Fruit fly (Drosophila melanogaster) S2 (cell line): Measurements from ENCODE around the gene mrva.
A peak's percentile ranks its signal among the peaks of the same experiment; 100 is the strongest.

Experiments used
- CG8478 ChIP-seq: fragments of >200 bp; optimal IDR thresholded peaks from 2 replicates; lab custom pipeline; 2018
- CTCF ChIP-seq, 2 experiments: fragments of >200 bp; optimal IDR thresholded peaks; 2 replicates each; lab custom pipeline; 2018

mrva gene

DNA sequence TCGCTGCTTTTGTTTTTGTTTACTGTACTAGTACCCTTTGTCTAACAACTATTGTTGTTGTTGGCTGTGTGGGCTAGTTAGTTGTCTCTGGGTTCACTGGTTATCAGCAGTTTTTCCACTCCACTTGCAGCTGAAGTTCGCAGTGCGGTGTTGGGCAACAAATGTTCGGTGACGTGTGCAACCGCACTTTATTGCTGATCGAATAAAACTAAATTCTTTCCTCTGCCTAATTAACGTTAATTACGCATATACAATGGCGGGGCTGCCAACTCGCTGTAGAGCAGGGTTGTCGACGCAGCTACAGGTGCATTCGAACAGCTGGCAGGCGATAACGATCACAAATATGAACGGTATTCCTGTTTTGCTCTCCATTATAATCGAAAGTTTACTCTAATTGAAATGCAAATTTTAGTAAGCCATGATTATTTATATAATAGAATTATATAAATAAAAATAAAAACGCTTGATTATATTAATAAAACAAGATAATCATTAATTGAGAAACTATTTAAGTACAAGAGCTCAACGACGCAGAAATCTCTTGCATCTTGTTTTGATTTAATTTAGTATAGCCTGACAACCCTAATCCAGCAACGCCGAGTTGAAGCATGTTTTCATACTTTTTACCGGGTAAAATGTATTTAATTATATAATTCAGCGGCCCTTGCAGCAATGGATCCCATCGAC, at the start of gene mrva, which contains the start of the genes CG42307 and mus312:
Gene mrva (minus strand): TSS at position 276 of the 687 bp plus-strand sequence.
Gene CG42307 (plus strand): TSS at position 566 of the 687 bp plus-strand sequence.
Gene mus312 (plus strand): TSS at position 566 of the 687 bp plus-strand sequence.
- TF ChIP-seq CTCF (optimal IDR thresholded peaks at IDR 0.05; lab: Kevin White, UChicago): no peak

DNA sequence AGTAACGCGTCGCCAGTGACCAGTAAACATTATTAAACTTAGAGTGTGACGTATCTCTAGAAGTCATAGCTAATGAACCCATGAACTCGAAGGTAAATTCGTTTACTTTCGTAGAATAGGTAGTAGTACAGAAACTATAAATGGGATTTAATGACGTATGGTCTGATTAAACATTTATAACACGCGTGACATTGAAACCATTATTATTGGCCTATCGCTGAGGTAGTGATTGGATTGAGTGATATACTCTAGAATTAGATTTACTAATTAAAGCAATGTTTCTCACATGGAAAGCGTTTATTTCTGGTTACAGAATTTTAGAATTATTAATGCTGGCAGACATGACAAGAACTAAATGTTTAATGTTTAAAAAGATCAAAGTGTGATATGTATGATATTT, 48.2 kb upstream of the mrva start:
- no peak for TF ChIP-seq CG8478 (lab: Kevin White, UChicago)
- TF ChIP-seq CTCF (optimal IDR thresholded peaks at IDR 0.05; lab: Kevin White, UChicago): no peak

DNA sequence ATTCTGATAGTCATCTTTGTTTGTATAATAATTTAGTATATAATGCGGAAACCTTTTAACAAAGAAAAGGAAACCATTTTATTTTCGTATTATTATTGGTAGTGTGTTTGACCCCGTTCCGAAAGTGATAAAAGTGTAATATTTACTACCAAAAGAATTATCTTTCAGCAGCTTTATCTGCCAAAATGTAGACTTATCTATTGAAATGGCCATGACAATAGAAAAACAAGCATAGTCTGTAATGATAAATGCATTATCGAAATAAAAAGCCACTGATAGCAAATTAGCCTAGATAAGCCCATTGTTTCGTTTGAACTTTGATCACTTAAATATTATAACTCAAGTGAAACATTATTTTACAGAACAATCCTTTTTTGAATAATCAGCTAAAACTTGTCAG, 47.5 kb upstream of the mrva start:
- no peak for TF ChIP-seq CG8478 (lab: Kevin White, UChicago)
- TF ChIP-seq CTCF (optimal IDR thresholded peaks at IDR 0.05; lab: Kevin White, UChicago): no peak

DNA sequence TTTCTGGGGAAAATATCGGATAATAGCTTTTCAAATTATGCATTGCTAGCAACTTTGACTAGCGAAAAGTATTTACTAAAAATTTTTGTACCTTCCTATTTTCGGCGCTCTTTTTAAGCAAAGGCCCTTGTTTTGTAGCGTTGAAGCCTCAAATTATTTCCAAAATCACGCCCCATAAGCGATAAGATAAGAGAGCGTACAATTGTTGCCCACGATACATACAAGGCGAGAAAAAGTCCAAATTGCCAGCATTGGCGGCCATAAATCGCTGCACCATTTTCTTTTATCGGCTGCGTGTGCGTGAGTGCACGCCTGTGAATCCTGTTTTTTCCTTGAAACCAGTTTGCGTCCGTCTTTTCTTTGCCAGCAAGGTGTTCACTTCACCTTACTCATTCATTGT, 42.6 kb upstream of the mrva start:
- TF ChIP-seq CG8478 (lab: Kevin White, UChicago): no peak
- peak in 1 of 2 experiments; percentile 13 for TF ChIP-seq CTCF (optimal IDR thresholded peaks at IDR 0.05; lab: Kevin White, UChicago)

DNA sequence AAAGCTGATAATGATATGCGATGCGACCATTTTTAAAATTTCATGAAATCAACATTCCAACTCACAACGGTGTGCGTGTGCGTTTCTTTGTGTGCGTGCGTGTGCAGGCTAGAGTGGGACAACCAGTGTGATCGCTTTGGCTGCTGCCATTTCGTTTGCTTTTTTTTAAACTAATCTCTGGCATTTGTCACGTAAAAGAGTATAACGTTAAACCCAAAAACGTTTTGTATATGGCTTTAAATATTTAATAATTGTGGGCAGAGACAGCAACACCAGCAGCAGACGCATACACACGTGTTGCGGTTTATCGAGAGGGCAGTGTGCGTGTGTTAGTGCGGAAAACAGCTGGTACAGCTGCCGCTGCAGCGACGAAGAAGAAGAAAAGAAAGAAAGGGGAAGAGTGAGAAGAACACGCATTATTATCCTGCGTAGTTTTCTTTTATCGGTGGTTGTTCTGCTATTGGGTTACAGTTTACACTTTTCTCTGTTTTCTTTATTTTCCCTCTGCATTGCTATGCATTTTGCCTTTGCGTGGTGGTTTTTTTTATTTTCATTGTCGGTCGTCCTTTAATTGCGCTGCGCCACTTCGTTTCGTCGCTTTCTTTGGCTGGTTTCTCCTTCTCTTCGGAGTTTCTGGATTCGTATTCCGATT, 41.7 kb upstream of the mrva start:
- TF ChIP-seq CTCF (optimal IDR thresholded peaks at IDR 0.05; lab: Kevin White, UChicago): no peak
- no peak for TF ChIP-seq CG8478 (lab: Kevin White, UChicago)

DNA sequence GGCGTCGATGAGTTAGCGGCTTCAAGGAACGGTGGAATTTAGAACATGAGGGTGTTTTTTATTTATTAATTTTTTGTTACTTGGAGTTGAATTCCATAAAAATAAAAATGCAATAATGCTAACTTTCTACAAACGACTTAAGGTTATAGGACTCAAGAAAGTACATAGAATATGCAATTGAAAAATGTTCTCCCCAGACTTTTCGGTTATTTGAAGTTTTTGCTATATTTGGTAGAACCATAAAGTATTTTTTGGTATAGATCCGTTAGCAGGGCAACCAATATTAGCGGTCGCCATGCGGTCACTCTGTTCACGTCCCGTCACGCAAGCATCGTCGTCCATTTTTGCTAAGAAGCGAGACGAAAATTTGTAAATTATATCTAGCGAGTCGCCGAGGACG, 40.9 kb upstream of the mrva start, which contains the start of gene akirin:
Gene akirin (plus strand): TSS at position 301 of the 400 bp plus-strand sequence.
- TF ChIP-seq CTCF (optimal IDR thresholded peaks at IDR 0.05; lab: Kevin White, UChicago): no peak

DNA sequence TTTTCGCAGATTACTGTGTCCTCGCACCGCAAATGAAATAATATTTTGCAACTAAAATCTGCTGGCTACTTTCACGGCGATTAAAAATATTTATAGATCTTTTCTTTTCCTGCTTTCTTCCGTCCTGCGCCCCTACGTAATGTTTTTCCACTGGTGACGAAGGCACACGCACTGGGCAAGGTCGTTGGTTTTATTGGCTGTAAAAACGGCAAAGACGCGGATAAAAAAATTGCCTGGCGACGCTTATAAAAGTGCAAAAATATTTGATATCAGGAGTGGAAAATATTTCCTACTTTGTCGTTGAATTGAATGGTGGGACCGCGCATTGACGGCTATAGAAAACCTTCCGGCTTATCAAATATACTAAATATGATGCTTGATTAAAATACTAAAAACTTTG, 40.3 kb upstream of the mrva start, which contains the start of gene Sh3beta:
Gene Sh3beta (minus strand): TSS at position 327 of the 400 bp plus-strand sequence.
- TF ChIP-seq CG8478 (lab: Kevin White, UChicago) (no peak), CTCF (optimal IDR thresholded peaks at IDR 0.05; lab: Kevin White, UChicago) (no peak)

DNA sequence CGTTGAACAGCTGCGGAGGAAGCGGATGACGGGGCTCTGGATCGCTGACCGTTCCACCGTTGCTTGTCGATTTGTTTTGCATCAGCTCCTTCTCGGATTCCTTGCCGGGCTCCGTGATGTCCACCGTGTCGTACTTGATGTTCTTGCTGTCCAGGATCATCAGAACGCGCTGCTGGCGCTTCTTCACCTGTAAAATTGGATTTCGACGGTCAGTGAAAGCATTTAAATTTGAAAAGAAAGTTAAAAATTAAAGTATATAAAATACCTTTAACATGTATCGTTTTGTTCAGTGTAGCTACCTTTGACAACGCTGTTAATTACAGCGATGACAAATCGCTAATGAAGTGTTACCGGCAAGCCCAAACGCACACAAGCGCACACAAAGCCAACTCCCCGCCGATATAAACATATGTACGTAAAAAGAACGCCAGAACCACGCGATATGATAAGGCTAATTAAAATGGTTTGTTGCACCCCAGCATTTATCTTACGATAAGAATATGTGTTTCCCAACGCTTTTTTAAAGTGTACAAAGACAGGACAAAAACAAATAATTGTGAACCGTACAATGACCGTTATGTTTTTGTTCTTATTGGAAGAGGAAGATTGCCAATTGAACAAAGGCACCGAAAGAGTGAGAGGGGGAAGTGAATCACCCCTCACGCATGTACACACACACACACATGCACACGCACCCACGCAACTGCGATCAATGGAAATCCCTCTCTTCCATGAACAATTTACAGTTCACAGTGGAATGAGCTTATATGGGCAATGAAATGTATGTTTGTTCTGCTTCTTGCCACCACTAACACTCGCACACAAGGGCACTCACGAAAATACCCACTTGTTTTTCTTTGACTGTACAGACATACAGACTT, 39.4 kb upstream of the mrva start:
- TF ChIP-seq CG8478 (lab: Kevin White, UChicago): no peak
- no peak for TF ChIP-seq CTCF (optimal IDR thresholded peaks at IDR 0.05; lab: Kevin White, UChicago)

DNA sequence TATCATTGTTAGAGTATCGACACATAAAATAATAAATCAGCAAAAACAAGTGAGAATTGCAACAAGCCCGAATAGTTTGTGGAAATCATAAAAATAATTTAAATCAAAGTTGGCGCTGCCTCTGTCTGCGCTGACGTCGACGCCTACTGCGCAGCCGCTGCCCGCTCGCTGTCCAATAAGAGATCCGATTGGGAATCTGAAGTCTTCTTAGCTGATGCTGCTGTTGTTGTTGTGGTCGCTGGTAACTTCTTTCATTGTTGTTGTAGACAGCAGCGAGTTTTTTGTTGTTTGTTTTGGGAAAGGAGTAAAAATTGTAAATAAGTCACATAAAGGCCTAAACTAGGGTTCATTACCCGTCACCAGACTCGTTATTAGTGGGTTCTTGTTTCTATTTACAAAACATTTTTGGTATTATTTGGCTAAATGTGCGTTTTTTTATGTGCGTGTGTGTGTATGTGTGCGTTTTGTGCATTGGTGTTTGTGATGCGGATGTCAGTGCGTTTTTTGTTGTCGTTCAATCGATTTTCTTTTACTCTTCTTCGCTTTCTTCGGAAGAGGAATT, 36.2 kb upstream of the mrva start:
- TF ChIP-seq CTCF (optimal IDR thresholded peaks at IDR 0.05; lab: Kevin White, UChicago): no peak
- TF ChIP-seq CG8478 (lab: Kevin White, UChicago): no peak

DNA sequence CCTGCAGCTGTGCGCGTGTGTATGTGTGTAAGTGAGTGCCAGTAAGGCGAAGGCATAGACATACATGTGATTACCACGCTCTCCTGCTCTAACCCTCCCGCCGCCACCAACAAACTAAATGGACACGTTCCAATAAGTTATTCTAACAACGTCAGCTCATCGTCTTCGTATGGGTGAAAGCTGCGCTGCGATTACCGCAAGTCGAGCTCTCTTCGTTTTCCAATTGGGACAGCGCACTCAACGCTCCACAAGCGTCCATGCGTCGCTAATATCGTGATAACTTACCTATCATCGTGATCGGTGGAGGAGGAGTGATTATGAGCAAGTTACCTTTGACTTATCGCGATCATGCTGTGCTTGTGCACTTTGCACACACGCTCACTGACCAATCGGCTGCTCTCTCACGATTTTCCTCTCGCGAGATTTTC, 32.5 kb upstream of the mrva start:
- TF ChIP-seq CG8478 (lab: Kevin White, UChicago) (no peak), CTCF (optimal IDR thresholded peaks at IDR 0.05; lab: Kevin White, UChicago) (no peak)

DNA sequence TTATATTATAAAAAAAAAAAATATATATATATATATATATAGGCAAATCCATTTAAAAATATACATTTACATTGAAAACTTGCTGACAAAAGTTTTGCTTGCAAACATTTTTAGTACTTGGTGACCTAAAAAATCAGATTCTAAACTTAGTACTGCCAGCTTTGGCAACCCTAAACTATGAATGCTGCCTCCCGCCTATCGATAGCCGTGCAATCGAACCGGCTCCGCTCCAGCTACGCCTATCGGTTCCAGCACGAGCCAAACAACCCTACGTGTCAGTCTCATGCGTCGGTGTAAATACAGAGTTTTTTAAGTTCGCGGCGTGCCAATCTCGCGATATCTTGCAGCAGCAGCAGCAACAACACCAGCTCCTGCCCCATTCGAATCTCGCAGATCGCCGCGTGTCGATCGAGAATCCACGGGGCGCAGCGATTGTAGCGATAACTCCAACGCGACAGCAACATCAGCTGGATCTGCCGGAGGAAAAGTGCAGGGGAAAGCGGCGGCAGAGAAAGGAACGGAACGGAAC, 31.7 kb upstream of the mrva start, which contains the start of gene Sec63:
Gene Sec63 (plus strand): TSS at position 238 of the 529 bp plus-strand sequence.
- TF ChIP-seq CG8478 (lab: Kevin White, UChicago): no peak
- TF ChIP-seq CTCF (optimal IDR thresholded peaks at IDR 0.05; lab: Kevin White, UChicago): peak; percentile 16 to 40

DNA sequence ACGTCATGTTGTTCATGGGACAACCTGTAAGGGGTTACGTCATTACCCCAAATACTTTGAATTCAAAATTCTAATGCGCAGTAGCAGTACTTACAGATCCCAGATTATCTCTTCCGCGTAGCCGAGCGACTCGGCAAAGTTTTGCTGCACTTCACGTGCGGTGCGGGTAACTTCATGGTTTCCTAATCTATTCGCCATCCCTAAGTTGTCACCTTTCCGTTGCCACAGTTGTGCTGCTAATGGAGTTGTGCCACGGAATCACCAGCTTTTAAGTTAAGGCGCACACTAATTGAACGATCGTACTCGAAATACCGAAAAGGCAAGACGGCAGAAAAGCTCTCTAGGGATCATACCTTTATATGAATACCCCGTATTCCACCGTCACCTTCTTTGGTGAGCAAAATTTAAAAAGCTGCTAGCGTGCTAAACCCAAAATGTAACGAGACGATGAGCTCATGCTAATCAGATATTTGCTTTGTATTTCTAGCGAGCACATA, 31.2 kb upstream of the mrva start, which contains the start of gene pst:
Gene pst (minus strand): TSS at position 437 of the 497 bp plus-strand sequence.
- no peak for TF ChIP-seq CTCF (optimal IDR thresholded peaks at IDR 0.05; lab: Kevin White, UChicago)
- TF ChIP-seq CG8478 (lab: Kevin White, UChicago): no peak

DNA sequence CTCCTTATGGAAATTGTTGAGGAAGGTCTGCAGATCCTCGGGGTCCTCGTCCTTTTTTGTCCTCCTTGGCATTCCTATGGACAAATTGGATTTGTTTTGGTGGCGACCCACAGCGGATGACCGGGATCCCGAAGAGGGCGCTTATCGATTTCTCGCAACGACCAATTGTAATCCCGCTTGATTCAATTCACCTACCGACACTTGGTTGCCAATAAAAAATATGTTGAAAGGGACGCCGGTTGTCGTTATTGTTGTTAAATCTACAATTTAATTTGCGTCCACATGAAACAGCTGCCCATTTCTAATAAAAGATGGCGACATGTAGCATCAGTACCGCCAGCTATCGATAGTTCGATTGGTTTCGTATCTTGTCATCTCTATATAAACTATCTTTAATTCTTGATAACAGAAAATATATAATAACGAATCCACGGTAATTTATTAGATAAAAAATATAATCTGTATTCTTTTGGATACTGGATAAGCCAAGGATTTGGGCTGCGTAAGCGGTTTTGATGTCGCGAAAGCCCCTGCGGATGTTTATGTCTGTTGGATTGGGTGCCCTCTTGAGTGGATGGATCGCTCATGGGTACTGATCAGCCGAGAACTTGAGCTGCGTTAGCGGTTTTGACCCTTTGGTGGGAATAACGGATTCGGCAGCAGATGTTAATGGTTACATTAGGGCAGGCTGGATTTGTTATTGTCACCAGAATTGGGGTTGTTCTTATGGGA, 27.9 kb upstream of the mrva start, which contains the start of gene CTCF:
Gene CTCF (minus strand): TSS at position 328 of the 732 bp plus-strand sequence.
- TF ChIP-seq CG8478 (lab: Kevin White, UChicago): no peak
- TF ChIP-seq CTCF (optimal IDR thresholded peaks at IDR 0.05; lab: Kevin White, UChicago): peak; percentile 85 to 93
